Worm (Caenorhabditis elegans): ENCODE data around the gene txt-4.
A peak's percentile ranks its signal among the peaks of the same experiment; 100 is the strongest.

txt-4 gene

ce11 chrIV:1470364-1470763 is 40.0 kb upstream of the txt-4 start:
- no peak for TF ChIP-seq egl-27 (tag; optimal IDR thresholded peaks at IDR 0.05)
- no peak for TF ChIP-seq unc-39 (tag; optimal IDR thresholded peaks at IDR 0.05)
- no peak for TF ChIP-seq nhr-237 (tag; optimal IDR thresholded peaks at IDR 0.05)
- no peak for TF ChIP-seq nhr-25 (tag; optimal IDR thresholded peaks at IDR 0.05)
- TF ChIP-seq gmeb-1 (tag; optimal IDR thresholded peaks at IDR 0.05), result no peak
- TF ChIP-seq ztf-4 (tag; optimal IDR thresholded peaks at IDR 0.05), result no peak
- no peak for TF ChIP-seq sma-3 (GFP tag; optimal IDR thresholded peaks at IDR 0.05)
- TF ChIP-seq nhr-10 (tag; optimal IDR thresholded peaks at IDR 0.05), result no peak
- TF ChIP-seq lin-13 (GFP tag; optimal IDR thresholded peaks at IDR 0.05), result no peak
- no peak for TF ChIP-seq ztf-11 (tag; optimal IDR thresholded peaks at IDR 0.05)
- no peak for TF ChIP-seq Y55F3AM.14 (GFP tag; optimal IDR thresholded peaks at IDR 0.05)
- no peak for TF ChIP-seq aly-2 (tag; optimal IDR thresholded peaks at IDR 0.05)
- no peak for TF ChIP-seq nhr-6 (tag; optimal IDR thresholded peaks at IDR 0.05)
- TF ChIP-seq nhr-77 (tag; optimal IDR thresholded peaks at IDR 0.05), result no peak
- TF ChIP-seq skn-1 (tag; optimal IDR thresholded peaks at IDR 0.05), result no peak

- TF ChIP-seq sem-4 (tag; optimal IDR thresholded peaks at IDR 0.05) (no peak), sma-9 (GFP tag; optimal IDR thresholded peaks at IDR 0.05) (no peak), sma-9 (tag; optimal IDR thresholded peaks at IDR 0.05) (no peak), nhr-23 (tag; optimal IDR thresholded peaks at IDR 0.05) (no peak)
Measured at ce11 chrIV:1472145-1472544, 38.2 kb upstream of the txt-4 start.

- no peak for TF ChIP-seq gmeb-1 (tag; optimal IDR thresholded peaks at IDR 0.05)
- TF ChIP-seq nhr-12 (tag; optimal IDR thresholded peaks at IDR 0.05), result no peak
- TF ChIP-seq lin-13 (GFP tag; optimal IDR thresholded peaks at IDR 0.05), result no peak
- no peak for TF ChIP-seq aly-2 (tag; optimal IDR thresholded peaks at IDR 0.05)
- TF ChIP-seq nhr-10 (tag; optimal IDR thresholded peaks at IDR 0.05), result no peak
- TF ChIP-seq unc-62 (GFP tag; optimal IDR thresholded peaks at IDR 0.05), result no peak
- TF ChIP-seq sma-3 (GFP tag; optimal IDR thresholded peaks at IDR 0.05), result no peak
- TF ChIP-seq elt-3 (tag; optimal IDR thresholded peaks at IDR 0.05), result no peak
- no peak for TF ChIP-seq nhr-77 (tag; optimal IDR thresholded peaks at IDR 0.05)
- TF ChIP-seq sem-4 (tag; optimal IDR thresholded peaks at IDR 0.05), result no peak
- TF ChIP-seq skn-1 (tag; optimal IDR thresholded peaks at IDR 0.05), result no peak
- TF ChIP-seq elt-1 (tag; optimal IDR thresholded peaks at IDR 0.05), result no peak
- TF ChIP-seq nhr-129 (tag; optimal IDR thresholded peaks at IDR 0.05), result no peak
Measured at ce11 chrIV:1475009-1475408, 35.4 kb upstream of the txt-4 start, which contains the start of gene Y77E11A.12. TSS of gene Y77E11A.12 (minus strand) at chrIV:1475109.

- TF ChIP-seq gmeb-1 (tag; optimal IDR thresholded peaks at IDR 0.05), result no peak
- no peak for TF ChIP-seq C34F6.9 (tag; optimal IDR thresholded peaks at IDR 0.05)
- no peak for TF ChIP-seq peb-1 (tag; optimal IDR thresholded peaks at IDR 0.05)
- TF ChIP-seq ceh-82 (tag; optimal IDR thresholded peaks at IDR 0.05), result no peak
- TF ChIP-seq sma-3 (GFP tag; optimal IDR thresholded peaks at IDR 0.05), result no peak
- no peak for TF ChIP-seq ZK546.5 (tag; optimal IDR thresholded peaks at IDR 0.05)
- TF ChIP-seq nhr-25 (tag; optimal IDR thresholded peaks at IDR 0.05), result no peak
- TF ChIP-seq Y55F3AM.14 (GFP tag; optimal IDR thresholded peaks at IDR 0.05), result no peak
- no peak for TF ChIP-seq alr-1 (tag; optimal IDR thresholded peaks at IDR 0.05)
- TF ChIP-seq mbf-1 (tag; optimal IDR thresholded peaks at IDR 0.05), result no peak
- no peak for TF ChIP-seq nhr-237 (tag; optimal IDR thresholded peaks at IDR 0.05)
Measured at ce11 chrIV:1478649-1479048, 31.7 kb upstream of the txt-4 start.

ce11 chrIV:1484968-1485474 is 25.3 kb upstream of the txt-4 start, which contains the start of gene Y77E11A.16:
TSS of gene Y77E11A.16 (plus strand) at chrIV:1485424.
- no peak for TF ChIP-seq unc-39 (tag; optimal IDR thresholded peaks at IDR 0.05)
- TF ChIP-seq Y55F3AM.14 (GFP tag; optimal IDR thresholded peaks at IDR 0.05), result no peak
- TF ChIP-seq lsy-2 (tag; optimal IDR thresholded peaks at IDR 0.05), result peak in 1 of 2 experiments; percentile 9
- no peak for TF ChIP-seq lin-13 (GFP tag; optimal IDR thresholded peaks at IDR 0.05)
- TF ChIP-seq blmp-1 (tag; optimal IDR thresholded peaks at IDR 0.05; ENCODE audit: insufficient read depth), result no peak
- no peak for TF ChIP-seq nhr-129 (tag; optimal IDR thresholded peaks at IDR 0.05)
- TF ChIP-seq ztf-11 (tag; optimal IDR thresholded peaks at IDR 0.05), result no peak

Measured in whole organism, L2 larva.